Fruit fly (Drosophila melanogaster) whole organism, adult: Measurements from ENCODE around the gene unc-13.

Source experiments
- CG12768 ChIP-seq: fragments of 200-800 bp; sonication (Bioruptor generic); optimal IDR thresholded peaks from 2 replicates; lab custom pipeline; 2017; ENCODE audit warnings: missing biosample characterization, missing genetic modification characterization, mild to moderate bottlenecking, moderate library complexity, missing genetic modification reagents
- CG14711 ChIP-seq: fragments of 200-800 bp; sonication (Bioruptor generic); optimal IDR thresholded peaks from 2 replicates; lab custom pipeline; 2018; ENCODE audit warnings: missing biosample characterization, mild to moderate bottlenecking, missing genetic modification characterization, moderate library complexity
- CG1620 ChIP-seq: fragments of 200-800 bp; sonication (Bioruptor generic); optimal IDR thresholded peaks from 2 replicates; lab custom pipeline; 2016; ENCODE audit warnings: missing biosample characterization, missing genetic modification characterization
- CG7101 ChIP-seq: fragments of 200-800 bp; sonication (Bioruptor generic); optimal IDR thresholded peaks from 2 replicates; lab custom pipeline; 2018; ENCODE audit warnings: missing biosample characterization, mild to moderate bottlenecking, missing genetic modification characterization, moderate library complexity
- Clk ChIP-seq: fragments of 200-800 bp; sonication (Bioruptor generic); optimal IDR thresholded peaks from 2 replicates; lab custom pipeline; 2017; ENCODE audit warnings: missing biosample characterization, missing genetic modification characterization
- Crg-1 ChIP-seq: fragments of 200-800 bp; sonication (Bioruptor generic); optimal IDR thresholded peaks from 2 replicates; lab custom pipeline; 2016; ENCODE audit warnings: missing biosample characterization, missing genetic modification characterization
- Hr96 ChIP-seq: fragments of 200-800 bp; sonication (Bioruptor generic); optimal IDR thresholded peaks from 2 replicates; lab custom pipeline; 2016; ENCODE audit warnings: missing biosample characterization, missing genetic modification characterization
- Mnt ChIP-seq: fragments of 200-800 bp; sonication (Bioruptor generic); optimal IDR thresholded peaks from 2 replicates; lab custom pipeline; 2016; ENCODE audit warnings: missing biosample characterization, mild to moderate bottlenecking, missing genetic modification characterization
- bab1 ChIP-seq: fragments of 200-800 bp; sonication (Bioruptor generic); optimal IDR thresholded peaks from 3 replicates; lab custom pipeline; 2019; ENCODE audit warnings: missing biosample characterization, mild to moderate bottlenecking, missing genetic modification characterization, moderate library complexity
- cnc ChIP-seq, 2 experiments: fragments of >200 bp; optimal IDR thresholded peaks; 2 replicates each; lab custom pipeline; 2017
- tj ChIP-seq: fragments of 200-800 bp; sonication (Bioruptor generic); optimal IDR thresholded peaks from 3 replicates; lab custom pipeline; 2017; ENCODE audit warnings: missing biosample characterization, mild to moderate bottlenecking, missing genetic modification characterization, moderate library complexity
- toe ChIP-seq: fragments of 200-800 bp; sonication (Bioruptor generic); optimal IDR thresholded peaks from 2 replicates; lab custom pipeline; 2016; ENCODE audit warnings: missing biosample characterization, missing genetic modification characterization

DNA sequence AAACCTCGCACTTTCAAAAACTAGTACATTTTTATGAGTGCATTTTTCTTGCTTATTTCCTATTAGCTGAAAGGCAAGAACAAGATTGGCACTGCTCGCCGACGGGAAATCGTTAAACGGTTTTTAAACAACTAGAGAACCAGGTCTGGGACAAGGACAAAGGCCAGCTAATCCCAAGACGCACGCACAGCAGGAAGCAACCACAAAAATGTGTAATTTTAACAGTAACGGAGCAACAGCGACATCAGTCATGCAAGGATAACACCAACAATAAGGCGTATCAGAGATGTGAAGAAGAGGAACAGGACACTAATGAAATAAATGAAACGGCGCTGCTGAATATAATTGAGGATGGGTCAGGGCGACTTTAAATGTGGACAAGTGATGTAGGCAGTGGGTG, 61.0 kb downstream of the unc-13 start:
- TF ChIP-seq toe (GFP tag; lab: Kevin White, UChicago) (no peak), Clk (GFP tag; lab: Kevin White, UChicago) (no peak), Mnt (no peak), Crg-1 (no peak), bab1 (no peak), CG14711 (tag; lab: Kevin White, UChicago) (no peak), CG7101 (tag; lab: Kevin White, UChicago) (no peak), CG1620 (GFP tag; lab: Kevin White, UChicago) (no peak), Hr96 (GFP tag; lab: Kevin White, UChicago) (no peak), cnc (optimal IDR thresholded peaks at IDR 0.05; lab: Kevin White, UChicago) (no peak), CG12768 (GFP tag; lab: Kevin White, UChicago) (no peak), tj (no peak)
